Worm (Caenorhabditis elegans) whole organism, L1 larva: ENCODE measurements around the gene cee-1.
A peak's percentile ranks its signal among the peaks of the same experiment; 100 is the strongest.

Experiments
- C04F5.9 ChIP-seq: sonication (generic microtip); optimal IDR thresholded peaks from 2 replicates; lab custom pipeline; 2016; ENCODE audit warnings: missing genetic modification characterization, missing compliant biosample characterization
- Y116A8C.19 ChIP-seq: sonication (generic microtip); optimal IDR thresholded peaks from 2 replicates; lab custom pipeline; 2016; ENCODE audit warnings: missing compliant biosample characterization, missing genetic modification characterization, borderline replicate concordance
- blmp-1 ChIP-seq: fragments of 150-350 bp; optimal IDR thresholded peaks from 2 replicates; lab custom pipeline; 2014; ENCODE audit warnings: missing biosample characterization, missing genetic modification characterization
- ceh-63 ChIP-seq: fragments of 200-800 bp; sonication (Bioruptor generic); optimal IDR thresholded peaks from 2 replicates; lab custom pipeline; 2018; ENCODE audit warnings: mild to moderate bottlenecking, missing genetic modification characterization, missing compliant biosample characterization
- ceh-8 ChIP-seq: fragments of 200-800 bp; sonication (Bioruptor generic); optimal IDR thresholded peaks from 2 replicates; lab custom pipeline; 2018; ENCODE audit warnings: mild to moderate bottlenecking, missing genetic modification characterization, moderate library complexity, missing compliant biosample characterization
- ceh-82 ChIP-seq, 3 experiments: fragments of 150-350 bp in 1 of 3; sonication (generic microtip) in 2 of 3; optimal IDR thresholded peaks; 2 replicates each; lab custom pipeline; 2014 to 2017; ENCODE audit warnings: missing biosample characterization in 3 of 3, missing genetic modification characterization in 3 of 3
- ceh-88 ChIP-seq: fragments of 200-800 bp; sonication (Bioruptor generic); IDR thresholded peaks from 2 replicates; pipeline ENCODE4 v1.3.6; 2022; ENCODE audit warnings: missing genetic modification characterization, missing compliant biosample characterization
- ceh-90 ChIP-seq: sonication (generic microtip); optimal IDR thresholded peaks from 2 replicates; lab custom pipeline; 2016; ENCODE audit warnings: missing genetic modification characterization, missing compliant biosample characterization
- dpl-1 ChIP-seq, 3 experiments: fragments of 150-350 bp in 2 of 3; sonication (generic microtip) in 1 of 3; optimal IDR thresholded peaks; 2 replicates each; lab custom pipeline; 2014 to 2017; ENCODE audit warnings: missing biosample characterization in 3 of 3, missing genetic modification characterization in 3 of 3, missing genetic modification reagents in 3 of 3
- dsc-1 ChIP-seq: sonication (generic microtip); optimal IDR thresholded peaks from 2 replicates; lab custom pipeline; 2016; ENCODE audit warnings: mild to moderate bottlenecking, missing genetic modification characterization, missing compliant biosample characterization
- efl-1 ChIP-seq, 4 experiments: fragments of 150-350 bp; optimal IDR thresholded peaks in 3 of 4; peaks in 1 of 4; 1 replicate in 1 of 4; 2 replicates in 3 of 4; lab custom pipeline; 2014; ENCODE audit warnings: missing biosample characterization in 2 of 4, missing genetic modification characterization in 2 of 4, missing genetic modification reagents in 2 of 4
- elt-2 ChIP-seq: sonication (generic microtip); optimal IDR thresholded peaks from 2 replicates; lab custom pipeline; 2016; ENCODE audit warnings: missing genetic modification characterization, mild to moderate bottlenecking, inconsistent platforms, missing compliant biosample characterization, missing genetic modification reagents
- elt-3 ChIP-seq, 6 experiments: fragments of 150-350 bp in 1 of 6; sonication (generic microtip); optimal IDR thresholded peaks; 2 replicates each; lab custom pipeline; 2017 to 2018; ENCODE audit warnings: missing biosample characterization in 6 of 6, missing genetic modification characterization in 6 of 6, inconsistent platforms in 1 of 6
- ets-5 ChIP-seq: fragments of 200-800 bp; sonication (Bioruptor generic); IDR thresholded peaks from 2 replicates; pipeline ENCODE4 v1.3.6; 2022; ENCODE audit warnings: missing genetic modification characterization, missing compliant biosample characterization
- fkh-4 ChIP-seq: sonication (generic microtip); optimal IDR thresholded peaks from 2 replicates; lab custom pipeline; 2016; ENCODE audit warnings: missing compliant biosample characterization, missing genetic modification characterization, borderline replicate concordance
- fos-1 ChIP-seq: fragments of 150-350 bp; optimal IDR thresholded peaks from 2 replicates; lab custom pipeline; 2014; ENCODE audit warnings: missing biosample characterization, missing genetic modification characterization
- hpl-2 ChIP-seq: fragments of 150-350 bp; optimal IDR thresholded peaks from 2 replicates; lab custom pipeline; 2014; ENCODE audit warnings: missing biosample characterization, missing genetic modification reagents, missing genetic modification characterization
- irx-1 ChIP-seq: sonication (generic microtip); optimal IDR thresholded peaks from 2 replicates; lab custom pipeline; 2016; ENCODE audit warnings: missing genetic modification characterization, missing compliant biosample characterization
- jun-1 ChIP-seq: fragments of 150-350 bp; optimal IDR thresholded peaks from 2 replicates; lab custom pipeline; 2014; ENCODE audit warnings: missing biosample characterization, missing genetic modification reagents, missing genetic modification characterization
- lin-15B ChIP-seq: fragments of 150-350 bp; sonication (generic microtip); optimal IDR thresholded peaks from 3 replicates; lab custom pipeline; 2014; ENCODE audit warnings: missing biosample characterization, missing genetic modification characterization
- lin-35 ChIP-seq, 2 experiments: fragments of 150-350 bp; optimal IDR thresholded peaks; 2 replicates each; lab custom pipeline; 2014; ENCODE audit warnings: missing biosample characterization in 2 of 2, missing genetic modification characterization in 2 of 2, missing genetic modification reagents in 2 of 2
- lsy-2 ChIP-seq, 2 experiments: fragments of 150-350 bp; optimal IDR thresholded peaks; 2 replicates each; lab custom pipeline; 2014; ENCODE audit warnings: missing biosample characterization in 2 of 2, missing genetic modification characterization in 2 of 2
- mab-9 ChIP-seq: fragments of 200-800 bp; sonication (Bioruptor generic); IDR thresholded peaks from 2 replicates; pipeline ENCODE4 v1.3.6; 2022; ENCODE audit warnings: missing genetic modification reagents, missing genetic modification characterization, missing compliant biosample characterization
- mdl-1 ChIP-seq, 2 experiments: fragments of 150-350 bp; optimal IDR thresholded peaks; 2 replicates each; lab custom pipeline; 2014 to 2017; ENCODE audit warnings: missing biosample characterization in 2 of 2, missing genetic modification characterization in 2 of 2, inconsistent platforms in 1 of 2
- mep-1 ChIP-seq: fragments of 150-350 bp; optimal IDR thresholded peaks from 2 replicates; lab custom pipeline; 2014; ENCODE audit warnings: missing biosample characterization, missing genetic modification characterization
- nhr-12 ChIP-seq: sonication (generic microtip); optimal IDR thresholded peaks from 2 replicates; lab custom pipeline; 2017; ENCODE audit warnings: missing biosample characterization, missing genetic modification characterization
- nhr-19 ChIP-seq: fragments of 200-800 bp; sonication (Bioruptor generic); conservative IDR thresholded peaks from 2 replicates; pipeline ENCODE4 v1.3.6; 2022; ENCODE audit warnings: missing genetic modification characterization, missing compliant biosample characterization
- nhr-237 ChIP-seq: fragments of 150-350 bp; optimal IDR thresholded peaks from 2 replicates; lab custom pipeline; 2014; ENCODE audit warnings: missing biosample characterization, missing genetic modification characterization
- nhr-28 ChIP-seq: fragments of 150-350 bp; optimal IDR thresholded peaks from 2 replicates; lab custom pipeline; 2014; ENCODE audit warnings: missing biosample characterization, missing genetic modification characterization
- nhr-47 ChIP-seq: sonication (generic microtip); optimal IDR thresholded peaks from 2 replicates; lab custom pipeline; 2016; ENCODE audit warnings: mild to moderate bottlenecking, missing genetic modification characterization, moderate library complexity, missing compliant biosample characterization
- nhr-71 ChIP-seq: sonication (generic microtip); optimal IDR thresholded peaks from 2 replicates; lab custom pipeline; 2016; ENCODE audit warnings: mild to moderate bottlenecking, missing genetic modification characterization, moderate library complexity, missing compliant biosample characterization
- nhr-76 ChIP-seq: sonication (generic microtip); optimal IDR thresholded peaks from 2 replicates; lab custom pipeline; 2017; ENCODE audit warnings: missing biosample characterization, missing genetic modification characterization
- nhr-84 ChIP-seq: sonication (generic microtip); optimal IDR thresholded peaks from 2 replicates; lab custom pipeline; 2017; ENCODE audit warnings: missing biosample characterization, missing genetic modification characterization
- nhr-85 ChIP-seq: sonication (generic microtip); peaks from one replicate; lab custom pipeline; 2016; ENCODE audit warnings: missing genetic modification characterization, inconsistent platforms, missing compliant biosample characterization
- pag-3 ChIP-seq: sonication (generic microtip); optimal IDR thresholded peaks from 2 replicates; lab custom pipeline; 2017; ENCODE audit warnings: missing genetic modification characterization, mild to moderate bottlenecking, missing compliant biosample characterization, antibody characterized with exemption, borderline replicate concordance; ENCODE audit not compliant: insufficient read depth
- rnt-1 ChIP-seq: sonication (generic microtip); optimal IDR thresholded peaks from 2 replicates; lab custom pipeline; 2016; ENCODE audit warnings: mild to moderate bottlenecking, missing genetic modification characterization, moderate library complexity, missing compliant biosample characterization
- skn-1 ChIP-seq: fragments of 150-350 bp; optimal IDR thresholded peaks from 2 replicates; lab custom pipeline; 2014; ENCODE audit warnings: missing biosample characterization, missing genetic modification characterization
- snu-23 ChIP-seq: sonication (generic microtip); optimal IDR thresholded peaks from 2 replicates; lab custom pipeline; 2016; ENCODE audit warnings: missing genetic modification characterization, missing compliant biosample characterization
- sup-37 ChIP-seq: fragments of 200-800 bp; sonication (Bioruptor generic); optimal IDR thresholded peaks from 2 replicates; lab custom pipeline; 2018; ENCODE audit warnings: mild to moderate bottlenecking, missing genetic modification characterization, missing compliant biosample characterization
- tlp-1 ChIP-seq: fragments of 150-350 bp; optimal IDR thresholded peaks from 2 replicates; lab custom pipeline; 2014; ENCODE audit warnings: missing biosample characterization, missing genetic modification characterization
- unc-130 ChIP-seq: fragments of 150-350 bp; optimal IDR thresholded peaks from 2 replicates; lab custom pipeline; 2017; ENCODE audit warnings: missing biosample characterization, missing genetic modification characterization, inconsistent platforms
- unc-30 ChIP-seq: sonication (generic microtip); optimal IDR thresholded peaks from 2 replicates; lab custom pipeline; 2017; ENCODE audit warnings: missing biosample characterization, missing genetic modification characterization
- vab-15 ChIP-seq: sonication (generic microtip); optimal IDR thresholded peaks from 2 replicates; lab custom pipeline; 2017; ENCODE audit warnings: missing genotype, mild to moderate bottlenecking, missing genetic modification characterization, missing compliant biosample characterization
- zip-4 ChIP-seq: fragments of 200-800 bp; sonication (Bioruptor generic); optimal IDR thresholded peaks from 2 replicates; lab custom pipeline; 2018; ENCODE audit warnings: mild to moderate bottlenecking, missing genetic modification characterization, moderate library complexity, missing compliant biosample characterization

The cee-1 gene

ce11 chrIII:4930154-4930679, 17.7 kb downstream of the cee-1 start, which contains the start of gene set-2 (continued):
- TF ChIP-seq dsc-1 (peak; percentile 69), jun-1 (tag; lab: Kevin White, UChicago) (peak; percentile 24), nhr-12 (tag; lab: Kevin White, UChicago) (no peak), ceh-88 (GFP tag; lab: Robert Waterston, UW) (no peak), nhr-19 (peak; percentile 76), tlp-1 (tag; lab: Kevin White, UChicago) (no peak), unc-30 (tag; lab: Kevin White, UChicago) (no peak), mep-1 (tag; lab: Kevin White, UChicago) (peak; percentile 55), nhr-28 (no peak), mdl-1 (tag; optimal IDR thresholded peaks at IDR 0.05; lab: Kevin White, UChicago) (no peak), hpl-2 (GFP tag; lab: Kevin White, UChicago) (no peak), pag-3 (tag; lab: Kevin White, UChicago) (no peak), nhr-85 (peak; percentile 87), efl-1 (optimal IDR thresholded peaks at IDR 0.05; lab: Kevin White, UChicago) (peak; percentile 93 to 95), efl-1 (GFP tag; optimal IDR thresholded peaks at IDR 0.05 in 1 of 2; lab: Kevin White, UChicago) (peak; percentile 93 to 99), ets-5 (GFP tag; lab: Robert Waterston, UW) (no peak), zip-4 (GFP tag; lab: Kevin White, UChicago) (no peak), mab-9 (no peak), unc-130 (tag; lab: Kevin White, UChicago) (no peak), fkh-4 (tag; lab: Kevin White, UChicago) (peak; percentile 79), fos-1 (tag; lab: Kevin White, UChicago) (no peak), skn-1 (tag; lab: Kevin White, UChicago) (peak; percentile 54), sup-37 (no peak), irx-1 (tag; lab: Kevin White, UChicago) (peak; percentile 87), vab-15 (no peak), lin-15B (peak; percentile 73), rnt-1 (tag; lab: Kevin White, UChicago) (peak; percentile 97), blmp-1 (tag; lab: Kevin White, UChicago) (peak; percentile 44), ceh-82 (tag; optimal IDR thresholded peaks at IDR 0.05; lab: Kevin White, UChicago) (peak; percentile 16 to 44 (median 27)), ceh-63 (GFP tag; lab: Kevin White, UChicago) (no peak), Y116A8C.19 (tag; lab: Kevin White, UChicago) (peak; percentile 28), ceh-8 (no peak)

ce11 chrIII:4932203-4932699, 19.8 kb downstream of the cee-1 start, which contains the start of the genes C26E6.12 and eri-9:
TSS of gene C26E6.12 (minus strand) at chrIII:4932253.
TSS of gene eri-9 (plus strand) at chrIII:4932450.
- TF ChIP-seq nhr-237 (no peak), nhr-76 (tag; lab: Kevin White, UChicago) (no peak), dpl-1 (GFP tag; optimal IDR thresholded peaks at IDR 0.05; lab: Kevin White, UChicago) (peak in 1 of 3 experiments; percentile 26), nhr-84 (tag; lab: Kevin White, UChicago) (no peak), ceh-63 (GFP tag; lab: Kevin White, UChicago) (no peak)
- TF ChIP-seq, all 84 proteins: peak for 1

- TF ChIP-seq elt-3 (tag; optimal IDR thresholded peaks at IDR 0.05; lab: Kevin White, UChicago) (no peak), lsy-2 (tag; optimal IDR thresholded peaks at IDR 0.05; lab: Kevin White, UChicago) (peak; percentile 19 to 60), snu-23 (GFP tag; lab: Kevin White, UChicago) (peak; percentile 16), rnt-1 (tag; lab: Kevin White, UChicago) (peak; percentile 35), elt-2 (tag; lab: Kevin White, UChicago) (no peak), C04F5.9 (tag; lab: Kevin White, UChicago) (no peak), lin-15B (peak; percentile 34), ceh-90 (tag; lab: Kevin White, UChicago) (no peak), mep-1 (tag; lab: Kevin White, UChicago) (peak; percentile 47), nhr-85 (peak; percentile 2), nhr-71 (tag; lab: Kevin White, UChicago) (peak; percentile 45), dpl-1 (GFP tag; optimal IDR thresholded peaks at IDR 0.05; lab: Kevin White, UChicago) (peak; percentile 42 to 70 (median 59)), blmp-1 (tag; lab: Kevin White, UChicago) (peak; percentile 18), ceh-82 (tag; optimal IDR thresholded peaks at IDR 0.05; lab: Kevin White, UChicago) (peak in 1 of 3 experiments; percentile 11), efl-1 (optimal IDR thresholded peaks at IDR 0.05; lab: Kevin White, UChicago) (peak; percentile 48 to 66), efl-1 (GFP tag; optimal IDR thresholded peaks at IDR 0.05 in 1 of 2; lab: Kevin White, UChicago) (peak; percentile 68 to 96), nhr-47 (peak; percentile 49), lin-35 (GFP tag; optimal IDR thresholded peaks at IDR 0.05; lab: Kevin White, UChicago) (peak; percentile 60 to 69), nhr-19 (no peak), nhr-12 (tag; lab: Kevin White, UChicago) (no peak)
Measured at ce11 chrIII:4934896-4935628, 22.6 kb downstream of the cee-1 start, which contains the start of gene mrps-18C. TSS of gene mrps-18C (plus strand) at chrIII:4935578.
